Worm (Caenorhabditis elegans): Measurements from ENCODE around the gene clc-25.

clc-25 gene

ce11 chrIII:1051877-1052276 is 25.7 kb upstream of the clc-25 start:
- TF ChIP-seq aly-1 (tag; optimal IDR thresholded peaks at IDR 0.05) (no peak), tbx-37 (GFP tag; conservative IDR thresholded peaks at IDR 0.05) (no peak), hnd-1 (tag; optimal IDR thresholded peaks at IDR 0.05) (no peak), scrt-1 (GFP tag; IDR thresholded peaks at IDR 0.05) (no peak), ama-1 (optimal IDR thresholded peaks at IDR 0.05) (no peak), hmg-4 (GFP tag; optimal IDR thresholded peaks at IDR 0.05) (no peak), tbx-11 (GFP tag; IDR thresholded peaks at IDR 0.05) (no peak), hmbx-1 (tag; optimal IDR thresholded peaks at IDR 0.05) (no peak), F13C5.2 (tag; optimal IDR thresholded peaks at IDR 0.05) (no peak), tra-4 (tag; optimal IDR thresholded peaks at IDR 0.05) (no peak), sea-1 (GFP tag; conservative IDR thresholded peaks at IDR 0.05) (no peak), pes-1 (GFP tag; IDR thresholded peaks at IDR 0.05) (no peak), flt-1 (GFP tag; IDR thresholded peaks at IDR 0.05) (no peak)

ce11 chrIII:1043790-1044189 is 17.6 kb upstream of the clc-25 start:
- TF ChIP-seq aly-1 (tag; optimal IDR thresholded peaks at IDR 0.05) (no peak), ceh-36 (tag; optimal IDR thresholded peaks at IDR 0.05) (no peak), ceh-13 (GFP tag; optimal IDR thresholded peaks at IDR 0.05) (no peak), sea-1 (GFP tag; conservative IDR thresholded peaks at IDR 0.05) (no peak), ets-7 (tag; optimal IDR thresholded peaks at IDR 0.05) (no peak), flt-1 (GFP tag; IDR thresholded peaks at IDR 0.05) (no peak), tbx-37 (GFP tag; conservative IDR thresholded peaks at IDR 0.05) (no peak), hnd-1 (tag; optimal IDR thresholded peaks at IDR 0.05) (no peak), ama-1 (optimal IDR thresholded peaks at IDR 0.05) (no peak), tra-4 (tag; optimal IDR thresholded peaks at IDR 0.05) (no peak), F13C5.2 (tag; optimal IDR thresholded peaks at IDR 0.05) (no peak), pes-1 (GFP tag; IDR thresholded peaks at IDR 0.05) (no peak), hmg-4 (GFP tag; optimal IDR thresholded peaks at IDR 0.05) (no peak), scrt-1 (GFP tag; IDR thresholded peaks at IDR 0.05) (no peak)

ce11 chrIII:1040059-1040458 is 13.9 kb upstream of the clc-25 start:
- TF ChIP-seq hnd-1 (tag; optimal IDR thresholded peaks at IDR 0.05): no peak
- no peak for TF ChIP-seq ceh-36 (tag; optimal IDR thresholded peaks at IDR 0.05)
- no peak for TF ChIP-seq tra-4 (tag; optimal IDR thresholded peaks at IDR 0.05)
- TF ChIP-seq hmg-4 (GFP tag; optimal IDR thresholded peaks at IDR 0.05): no peak
- no peak for TF ChIP-seq tbx-37 (GFP tag; conservative IDR thresholded peaks at IDR 0.05)
- no peak for TF ChIP-seq ceh-13 (GFP tag; optimal IDR thresholded peaks at IDR 0.05)
- TF ChIP-seq aly-1 (tag; optimal IDR thresholded peaks at IDR 0.05): no peak
- no peak for TF ChIP-seq flt-1 (GFP tag; IDR thresholded peaks at IDR 0.05)
- TF ChIP-seq B0310.2 (tag; optimal IDR thresholded peaks at IDR 0.05): no peak
- no peak for TF ChIP-seq hmbx-1 (tag; optimal IDR thresholded peaks at IDR 0.05)
- no peak for TF ChIP-seq F13C5.2 (tag; optimal IDR thresholded peaks at IDR 0.05)
- TF ChIP-seq sea-1 (GFP tag; conservative IDR thresholded peaks at IDR 0.05): no peak
- TF ChIP-seq ama-1 (optimal IDR thresholded peaks at IDR 0.05): no peak
- no peak for TF ChIP-seq pes-1 (GFP tag; IDR thresholded peaks at IDR 0.05)
- TF ChIP-seq tbx-11 (GFP tag; IDR thresholded peaks at IDR 0.05): no peak
- no peak for TF ChIP-seq scrt-1 (GFP tag; IDR thresholded peaks at IDR 0.05)

ce11 chrIII:1037173-1037572 is 11.0 kb upstream of the clc-25 start, which contains the start of the genes chin-1 and BE0003N10.1:
Gene chin-1 (minus strand): TSS chrIII:1037212.
Gene BE0003N10.1 (plus strand): TSS chrIII:1037492.
- TF ChIP-seq tbx-11 (GFP tag; IDR thresholded peaks at IDR 0.05): no peak
- no peak for TF ChIP-seq tbx-37 (GFP tag; conservative IDR thresholded peaks at IDR 0.05)
- TF ChIP-seq ceh-36 (tag; optimal IDR thresholded peaks at IDR 0.05): no peak
- TF ChIP-seq ceh-13 (GFP tag; optimal IDR thresholded peaks at IDR 0.05): no peak
- no peak for TF ChIP-seq aly-1 (tag; optimal IDR thresholded peaks at IDR 0.05)
- TF ChIP-seq F13C5.2 (tag; optimal IDR thresholded peaks at IDR 0.05): peak; percentile 22

- no peak for TF ChIP-seq F13C5.2 (tag; optimal IDR thresholded peaks at IDR 0.05)
- TF ChIP-seq aly-1 (tag; optimal IDR thresholded peaks at IDR 0.05): no peak
- TF ChIP-seq sea-1 (GFP tag; conservative IDR thresholded peaks at IDR 0.05): no peak
- TF ChIP-seq pes-1 (GFP tag; IDR thresholded peaks at IDR 0.05): no peak
- no peak for TF ChIP-seq ama-1 (optimal IDR thresholded peaks at IDR 0.05)
- TF ChIP-seq scrt-1 (GFP tag; IDR thresholded peaks at IDR 0.05): no peak
- no peak for TF ChIP-seq ceh-36 (tag; optimal IDR thresholded peaks at IDR 0.05)
- no peak for TF ChIP-seq hnd-1 (tag; optimal IDR thresholded peaks at IDR 0.05)
These were observed 8.7 kb upstream of the clc-25 start for ce11 chrIII:1034853-1035252.

ce11 chrIII:1030965-1031364 is 4.8 kb upstream of the clc-25 start, which contains the start of the genes clc-26 and E_BE45912.2:
Gene clc-26 (minus strand): TSS chrIII:1031065.
Gene E_BE45912.2 (minus strand): TSS chrIII:1031103.
- TF ChIP-seq hnd-1 (tag; optimal IDR thresholded peaks at IDR 0.05): no peak
- no peak for TF ChIP-seq pes-1 (GFP tag; IDR thresholded peaks at IDR 0.05)
- no peak for TF ChIP-seq tbx-11 (GFP tag; IDR thresholded peaks at IDR 0.05)

ce11 chrIII:1028233-1028632 is 2.1 kb upstream of the clc-25 start:
- TF ChIP-seq F13C5.2 (tag; optimal IDR thresholded peaks at IDR 0.05): no peak
- TF ChIP-seq aly-1 (tag; optimal IDR thresholded peaks at IDR 0.05): no peak
- TF ChIP-seq ceh-36 (tag; optimal IDR thresholded peaks at IDR 0.05): no peak
- TF ChIP-seq ama-1 (optimal IDR thresholded peaks at IDR 0.05): no peak
- no peak for TF ChIP-seq hmbx-1 (tag; optimal IDR thresholded peaks at IDR 0.05)
- TF ChIP-seq ets-7 (tag; optimal IDR thresholded peaks at IDR 0.05): no peak
- TF ChIP-seq B0310.2 (tag; optimal IDR thresholded peaks at IDR 0.05): no peak
- no peak for TF ChIP-seq sea-1 (GFP tag; conservative IDR thresholded peaks at IDR 0.05)
- TF ChIP-seq tbx-37 (GFP tag; conservative IDR thresholded peaks at IDR 0.05): no peak
- no peak for TF ChIP-seq scrt-1 (GFP tag; IDR thresholded peaks at IDR 0.05)
- no peak for TF ChIP-seq tra-4 (tag; optimal IDR thresholded peaks at IDR 0.05)
- TF ChIP-seq tbx-11 (GFP tag; IDR thresholded peaks at IDR 0.05): no peak
- no peak for TF ChIP-seq ceh-13 (GFP tag; optimal IDR thresholded peaks at IDR 0.05)

- TF ChIP-seq hmbx-1 (tag; optimal IDR thresholded peaks at IDR 0.05): no peak
- TF ChIP-seq pes-1 (GFP tag; IDR thresholded peaks at IDR 0.05): no peak
- no peak for TF ChIP-seq scrt-1 (GFP tag; IDR thresholded peaks at IDR 0.05)
- TF ChIP-seq ceh-13 (GFP tag; optimal IDR thresholded peaks at IDR 0.05): no peak
- TF ChIP-seq ets-7 (tag; optimal IDR thresholded peaks at IDR 0.05): no peak
These were observed 5.4 kb downstream of the clc-25 start, which contains the start of gene clc-23 for ce11 chrIII:1020732-1021131. Gene clc-23 (plus strand): TSS chrIII:1020954.
